Worm (Caenorhabditis elegans): Measurements from ENCODE around the gene C33F10.1.

- TF ChIP-seq ref-1 (GFP tag; conservative IDR thresholded peaks at IDR 0.05) (no peak), flt-1 (GFP tag; IDR thresholded peaks at IDR 0.05) (no peak), cog-1 (tag; optimal IDR thresholded peaks at IDR 0.05) (no peak), klf-2 (GFP tag; conservative IDR thresholded peaks at IDR 0.05) (no peak)
Observed at ce11 chrII:4871834-4872233, 37.0 kb downstream of the C33F10.1 start.

Data from whole organism, midembryonic.